Worm (Caenorhabditis elegans): ENCODE results near the gene T01B7.13.
A peak's percentile ranks its signal among the peaks of the same experiment; 100 is the strongest.

The T01B7.13 gene

DNA sequence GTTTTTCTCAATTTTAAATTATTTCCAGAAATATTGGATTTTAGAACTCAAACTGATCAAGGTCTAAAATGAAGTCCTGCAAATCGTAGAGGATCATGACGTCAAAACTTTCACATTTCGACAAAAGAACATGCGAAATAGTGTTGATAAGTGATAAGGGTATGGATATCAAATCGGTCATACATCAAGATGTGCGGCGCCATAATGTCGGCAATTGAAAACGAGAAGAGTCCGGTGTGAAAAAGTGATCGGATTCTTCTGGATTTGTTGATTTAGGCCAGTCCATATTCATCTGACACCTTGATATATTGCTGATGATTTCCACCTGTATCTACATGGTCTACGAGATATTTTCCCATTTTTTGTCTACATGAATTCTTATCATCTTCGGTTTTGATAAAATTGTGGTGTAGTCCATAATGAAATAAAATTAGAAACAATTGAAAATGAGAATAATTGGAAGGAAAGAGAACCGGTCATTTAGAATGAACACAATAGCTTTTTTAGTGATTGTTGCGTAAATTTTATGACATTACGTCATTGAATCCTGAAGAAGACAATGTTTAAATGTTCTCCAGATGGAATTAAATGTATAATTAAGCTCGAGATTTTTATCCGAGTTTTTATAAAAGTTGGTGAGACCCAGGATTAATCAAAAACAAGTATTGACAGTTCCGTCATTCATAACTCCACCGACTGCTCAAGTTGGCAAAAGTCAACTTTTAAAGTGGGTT is 15.9 kb downstream of the T01B7.13 start:
- TF ChIP-seq efl-1 (optimal IDR thresholded peaks at IDR 0.05) (no peak), efl-1 (GFP tag; optimal IDR thresholded peaks at IDR 0.05 in 1 of 2) (peak in 1 of 2 experiments; percentile 27), blmp-1 (tag; optimal IDR thresholded peaks at IDR 0.05) (peak; percentile 96), elt-3 (tag; optimal IDR thresholded peaks at IDR 0.05) (peak in 1 of 6 experiments; percentile 87), nhr-28 (tag; optimal IDR thresholded peaks at IDR 0.05) (no peak)

DNA sequence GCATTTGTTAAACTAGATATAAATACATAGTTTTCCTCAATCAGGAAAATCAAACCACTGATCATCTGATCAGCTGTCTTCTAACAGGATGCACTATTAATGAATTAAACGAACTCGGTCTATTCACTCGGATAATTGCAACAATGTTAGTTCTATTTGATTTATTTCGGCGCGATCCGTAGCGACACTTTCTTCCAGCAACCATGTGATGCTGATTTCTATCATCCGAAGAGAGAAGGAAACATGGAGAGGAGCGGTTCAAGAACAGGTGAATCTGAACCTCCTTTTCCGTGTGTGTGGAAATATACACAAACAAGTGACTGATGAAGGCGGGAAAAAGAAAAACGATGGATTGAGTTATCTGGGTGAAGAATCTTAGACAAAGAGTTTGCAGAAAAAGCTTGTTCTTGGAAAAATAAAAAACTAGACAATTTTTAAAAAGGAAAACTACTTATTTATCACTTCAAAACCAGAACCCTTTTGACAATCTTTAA is 16.6 kb downstream of the T01B7.13 start:
- TF ChIP-seq C16A3.4 (tag; optimal IDR thresholded peaks at IDR 0.05) (no peak), fkh-10 (GFP tag; optimal IDR thresholded peaks at IDR 0.05) (no peak), nhr-71 (tag; optimal IDR thresholded peaks at IDR 0.05) (no peak), swsn-7 (tag; optimal IDR thresholded peaks at IDR 0.05) (no peak), C34B4.2 (tag; optimal IDR thresholded peaks at IDR 0.05) (no peak), ets-5 (GFP tag; IDR thresholded peaks at IDR 0.05) (no peak), blmp-1 (tag; optimal IDR thresholded peaks at IDR 0.05) (peak; percentile 89), zip-4 (GFP tag; optimal IDR thresholded peaks at IDR 0.05) (no peak)

DNA sequence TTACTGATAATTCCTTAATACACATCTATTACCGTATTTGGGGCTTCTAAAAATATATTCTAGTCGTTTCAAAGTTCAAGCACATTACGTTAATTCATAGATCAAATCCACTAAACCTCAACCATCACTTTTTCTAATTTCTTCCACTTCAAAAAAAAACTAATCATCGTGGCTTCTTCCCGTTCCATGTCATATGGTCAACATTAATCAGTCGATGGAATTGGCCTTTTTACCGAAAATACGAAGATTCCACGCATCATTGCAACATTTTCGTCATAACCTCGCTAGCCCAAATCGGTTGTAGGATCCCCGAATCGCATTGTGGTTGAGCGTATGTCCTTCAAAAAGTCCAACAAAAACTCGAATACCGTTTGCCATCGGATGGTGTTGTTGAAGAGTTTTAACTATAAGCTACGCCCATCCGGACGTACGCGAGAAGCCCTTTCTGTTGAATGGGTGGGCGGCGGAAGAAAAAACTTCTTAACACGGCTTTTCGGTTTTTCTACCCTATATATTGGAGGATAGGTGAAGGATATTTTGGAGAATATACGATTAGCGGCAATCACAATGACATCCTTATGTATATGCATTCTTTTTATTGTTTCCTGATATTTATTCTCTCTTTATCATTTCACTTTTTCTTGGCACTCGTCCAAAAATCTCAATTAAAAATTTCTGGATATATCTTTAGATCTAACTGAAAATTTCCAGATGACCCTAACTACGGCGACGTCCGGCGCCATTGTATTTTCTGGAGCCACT is 17.3 kb downstream of the T01B7.13 start, which contains the start of gene rol-6:
Gene rol-6 (plus strand): TSS at position 712 of the 762 bp plus-strand sequence.
- no peak for TF ChIP-seq nhr-71 (tag; optimal IDR thresholded peaks at IDR 0.05)
- TF ChIP-seq hlh-17 (GFP tag; optimal IDR thresholded peaks at IDR 0.05; ENCODE audit: borderline replicate concordance): no peak
- peak; percentile 50 for TF ChIP-seq blmp-1 (tag; optimal IDR thresholded peaks at IDR 0.05)
- TF ChIP-seq sup-37 (GFP tag; optimal IDR thresholded peaks at IDR 0.05): no peak
- TF ChIP-seq nhr-77 (tag; optimal IDR thresholded peaks at IDR 0.05): no peak
- TF ChIP-seq nhr-84 (tag; optimal IDR thresholded peaks at IDR 0.05): no peak
- no peak for TF ChIP-seq zag-1 (tag; optimal IDR thresholded peaks at IDR 0.05)

DNA sequence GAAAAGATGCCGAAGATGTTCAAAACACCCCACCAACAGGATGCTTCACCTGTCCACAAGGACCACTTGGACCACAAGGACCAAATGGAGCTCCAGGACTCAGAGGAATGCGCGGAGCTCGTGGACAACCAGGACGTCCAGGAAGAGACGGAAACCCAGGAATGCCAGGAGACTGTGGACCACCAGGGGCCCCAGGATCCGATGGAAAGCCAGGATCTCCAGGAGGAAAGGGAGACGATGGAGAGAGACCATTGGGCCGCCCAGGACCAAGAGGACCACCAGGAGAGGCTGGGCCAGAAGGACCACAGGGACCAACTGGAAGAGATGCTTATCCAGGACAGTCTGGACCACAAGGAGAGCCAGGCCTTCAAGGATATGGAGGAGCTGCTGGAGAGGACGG is 18.4 kb downstream of the T01B7.13 start:
- no peak for TF ChIP-seq nhr-28 (tag; optimal IDR thresholded peaks at IDR 0.05)
- no peak for TF ChIP-seq unc-30 (tag; optimal IDR thresholded peaks at IDR 0.05)
- no peak for TF ChIP-seq sptf-1 (tag; optimal IDR thresholded peaks at IDR 0.05)
- no peak for TF ChIP-seq dsc-1 (tag; optimal IDR thresholded peaks at IDR 0.05)
- TF ChIP-seq sox-4 (tag; optimal IDR thresholded peaks at IDR 0.05): no peak
- TF ChIP-seq pqm-1 (tag; optimal IDR thresholded peaks at IDR 0.05): no peak
- TF ChIP-seq egl-27 (tag; optimal IDR thresholded peaks at IDR 0.05): no peak

DNA sequence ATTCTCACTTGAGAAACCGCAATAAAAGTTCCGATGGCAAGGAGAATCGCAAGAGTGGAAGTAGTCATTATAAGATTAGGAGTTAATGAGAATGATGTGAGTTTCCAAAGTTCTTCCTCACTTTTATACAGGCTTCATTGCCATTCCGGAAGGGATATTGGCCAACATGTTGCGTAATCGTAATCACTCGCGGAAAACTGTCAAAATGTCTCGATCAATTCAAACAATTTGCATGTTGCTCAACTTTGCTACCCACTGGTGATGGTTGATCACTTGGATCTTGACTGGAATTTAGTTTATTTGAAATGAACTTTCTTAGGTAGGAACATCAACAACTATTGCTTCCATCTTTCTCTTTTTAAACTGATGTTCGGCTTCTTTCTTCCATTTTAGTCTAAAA is 22.3 kb downstream of the T01B7.13 start, which contains the start of gene idpb-4:
Gene idpb-4 (minus strand): TSS at position 101 of the 400 bp plus-strand sequence.
- TF ChIP-seq sup-37 (GFP tag; optimal IDR thresholded peaks at IDR 0.05): no peak
- no peak for TF ChIP-seq tbx-2 (tag; optimal IDR thresholded peaks at IDR 0.05)
- no peak for TF ChIP-seq efl-1 (optimal IDR thresholded peaks at IDR 0.05)
- TF ChIP-seq efl-1 (GFP tag; optimal IDR thresholded peaks at IDR 0.05 in 1 of 2): peak in 1 of 2 experiments; percentile 24

DNA sequence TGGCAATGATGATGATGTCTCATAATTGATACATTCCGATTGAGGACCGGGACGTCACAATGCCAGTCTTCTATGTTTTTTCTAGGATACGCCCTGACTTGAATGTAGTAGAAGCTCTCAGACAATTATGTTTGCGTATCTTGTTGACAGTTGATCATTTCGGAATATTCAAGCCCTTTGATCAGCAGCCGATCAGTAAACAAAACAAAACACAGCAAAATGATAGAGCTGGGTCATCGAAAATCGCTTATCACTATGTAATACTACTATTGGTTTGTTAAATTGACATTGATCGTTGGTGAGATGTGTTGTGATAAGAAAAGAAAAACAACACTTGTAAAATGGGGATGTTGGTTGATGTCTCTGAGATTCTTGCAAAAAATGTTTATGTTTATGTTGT is 23.0 kb downstream of the T01B7.13 start:
- TF ChIP-seq unc-30 (tag; optimal IDR thresholded peaks at IDR 0.05): no peak
- TF ChIP-seq elt-2 (tag; optimal IDR thresholded peaks at IDR 0.05): peak; percentile 22
- no peak for TF ChIP-seq vab-15 (tag; optimal IDR thresholded peaks at IDR 0.05)
- no peak for TF ChIP-seq lin-15B (tag; optimal IDR thresholded peaks at IDR 0.05)
- no peak for TF ChIP-seq efl-1 (optimal IDR thresholded peaks at IDR 0.05)
- peak in 1 of 2 experiments; percentile 23 for TF ChIP-seq efl-1 (GFP tag; optimal IDR thresholded peaks at IDR 0.05 in 1 of 2)

DNA sequence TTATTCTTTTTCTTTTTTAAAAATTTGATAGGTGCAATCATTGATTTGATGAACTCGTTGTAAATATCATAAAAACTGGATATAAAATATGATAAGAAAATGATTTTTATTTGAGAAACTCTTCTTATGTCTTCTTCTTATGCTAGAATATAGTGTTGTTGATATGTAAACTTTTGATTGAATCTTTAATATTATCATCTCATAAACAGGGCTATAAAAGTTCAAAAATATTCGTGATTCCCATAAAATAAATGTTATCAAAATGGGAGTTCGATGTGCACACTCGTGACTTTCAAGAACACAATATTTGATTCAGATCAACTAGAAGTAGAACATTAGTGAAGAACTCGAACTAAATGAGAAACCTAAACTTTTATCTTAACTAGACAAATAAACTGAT is 23.8 kb downstream of the T01B7.13 start:
- TF ChIP-seq zag-1 (tag; optimal IDR thresholded peaks at IDR 0.05) (no peak), ceh-90 (tag; optimal IDR thresholded peaks at IDR 0.05) (no peak), nhr-19 (GFP tag; conservative IDR thresholded peaks at IDR 0.05) (no peak), nhr-71 (tag; optimal IDR thresholded peaks at IDR 0.05) (peak; percentile 3), elt-2 (tag; optimal IDR thresholded peaks at IDR 0.05) (peak; percentile 62), nhr-90 (tag; optimal IDR thresholded peaks at IDR 0.05; ENCODE audit: poor library complexity) (no peak), lin-39 (tag; optimal IDR thresholded peaks at IDR 0.05) (no peak), nhr-28 (tag; optimal IDR thresholded peaks at IDR 0.05) (no peak), nhr-237 (tag; optimal IDR thresholded peaks at IDR 0.05) (no peak), pax-3 (tag; optimal IDR thresholded peaks at IDR 0.05) (no peak), C34B4.2 (tag; optimal IDR thresholded peaks at IDR 0.05) (no peak), nhr-11 (tag; optimal IDR thresholded peaks at IDR 0.05) (no peak), ceh-82 (tag; optimal IDR thresholded peaks at IDR 0.05) (no peak), snpc-4 (tag; optimal IDR thresholded peaks at IDR 0.05) (no peak)

Data from whole organism, L1 larva.